Fruit fly (Drosophila melanogaster): ENCODE results near the gene CG32808.

The CG32808 gene

DNA sequence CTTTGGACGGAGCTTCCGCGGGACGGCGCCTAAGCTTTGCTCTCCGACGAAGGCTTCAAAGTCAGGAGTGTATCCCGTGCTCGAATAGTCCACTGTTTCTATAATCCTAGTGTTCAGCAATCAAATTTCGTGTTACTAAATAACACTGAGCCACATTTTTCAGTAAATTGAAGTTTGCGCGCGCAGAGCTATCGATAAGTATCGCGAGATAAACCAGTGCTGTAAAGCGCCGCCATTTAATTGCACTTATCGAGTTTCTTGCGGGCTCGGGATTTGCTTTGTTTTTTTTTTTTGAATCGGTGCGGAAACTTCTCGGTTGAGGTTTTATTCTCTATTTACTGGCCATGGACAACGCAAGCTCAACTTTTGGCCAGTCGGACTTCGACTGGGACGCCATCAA lies 7.2 kb upstream of the CG32808 start, which contains the start of the genes Rab27 and mei-38 (continued):
- no peak for TF ChIP-seq CG4360 (GFP tag; IDR thresholded peaks at IDR 0.05)
- TF ChIP-seq en (GFP tag; optimal IDR thresholded peaks at IDR 0.05) = no peak
- TF ChIP-seq ranshi (GFP tag; IDR thresholded peaks at IDR 0.05) = no peak
- TF ChIP-seq CG17328 (GFP tag; IDR thresholded peaks at IDR 0.05) = no peak
- peak; percentile 65 for TF ChIP-seq sens (GFP tag)
- no peak for TF ChIP-seq rib (GFP tag; IDR thresholded peaks at IDR 0.05)
- peak; percentile 53 for TF ChIP-seq zen (tag; optimal IDR thresholded peaks at IDR 0.05)
- peak; percentile 57; the same call in 1 of the 2 replicates for TF ChIP-seq slbo (GFP tag; IDR thresholded peaks at IDR 0.05)
- peak; percentile 54 for TF ChIP-seq her (GFP tag; optimal IDR thresholded peaks at IDR 0.05)
- no peak for TF ChIP-seq sens-2 (GFP tag; IDR thresholded peaks at IDR 0.05)
- peak; percentile 36; the same call in 1 of the 3 replicates for TF ChIP-seq CG11456 (GFP tag; IDR thresholded peaks at IDR 0.05)
- TF ChIP-seq Dll (GFP tag; IDR thresholded peaks at IDR 0.05; ENCODE audit: partially characterized antibody) = peak; percentile 71; the same call in 3 of the 4 replicates
- TF ChIP-seq zfh2 (GFP tag; optimal IDR thresholded peaks at IDR 0.05) = peak; percentile 53
- TF ChIP-seq caup (GFP tag; optimal IDR thresholded peaks at IDR 0.05; ENCODE audit: severe bottlenecking) = peak; percentile 22
- 0 out of 3 replicates have a peak, but pooled peaks have one; percentile 45 for TF ChIP-seq vnd (GFP tag; IDR thresholded peaks at IDR 0.05; ENCODE audit: partially characterized antibody)
- TF ChIP-seq CG2129 (GFP tag; IDR thresholded peaks at IDR 0.05; ENCODE audit: partially characterized antibody) = peak; percentile 37; the same call in 1 of the 2 replicates
- TF ChIP-seq MBD-R2 (GFP tag; IDR thresholded peaks at IDR 0.05) = peak; percentile 67
- no peak for TF ChIP-seq CG17802 (tag; optimal IDR thresholded peaks at IDR 0.05)
- peak; percentile 17 for TF ChIP-seq CG12155 (GFP tag; optimal IDR thresholded peaks at IDR 0.05)
- TF ChIP-seq CG18764 (GFP tag; optimal IDR thresholded peaks at IDR 0.05) = no peak
- no peak for TF ChIP-seq dmrt99B (tag; optimal IDR thresholded peaks at IDR 0.05)
- peak; percentile 52 for TF ChIP-seq CG3847 (GFP tag; IDR thresholded peaks at IDR 0.05)
- no peak for TF ChIP-seq so (GFP tag; IDR thresholded peaks at IDR 0.05)
- peak; percentile 60; the same call in 1 of the 2 replicates for TF ChIP-seq inv (GFP tag; IDR thresholded peaks at IDR 0.05; ENCODE audit: partially characterized antibody)
- peak; percentile 54 for TF ChIP-seq Ets97D (GFP tag; optimal IDR thresholded peaks at IDR 0.05)
- TF ChIP-seq B-H1 (GFP tag; IDR thresholded peaks at IDR 0.05) = no peak
- no peak for TF ChIP-seq seq (GFP tag; IDR thresholded peaks at IDR 0.05)
- 0 out of 3 replicates have a peak, but pooled peaks have one; percentile 48 for TF ChIP-seq ken (GFP tag; IDR thresholded peaks at IDR 0.05)
- peak; percentile 53; the same call in 1 of the 3 replicates for TF ChIP-seq CG7963 (GFP tag; IDR thresholded peaks at IDR 0.05; ENCODE audit: partially characterized antibody)
- TF ChIP-seq onecut (GFP tag; IDR thresholded peaks at IDR 0.05) = no peak
- TF ChIP-seq nerfin-2 (GFP tag; IDR thresholded peaks at IDR 0.05; ENCODE audit: partially characterized antibody) = 0 out of 2 replicates have a peak, but pooled peaks have one; percentile 29
- TF ChIP-seq Sin3A (optimal IDR thresholded peaks at IDR 0.05) = peak; percentile 59
- 0 out of 3 replicates have a peak, but pooled peaks have one; percentile 14 for TF ChIP-seq Dbx (GFP tag; IDR thresholded peaks at IDR 0.05)
- peak; percentile 3 for TF ChIP-seq fu2 (GFP tag; optimal IDR thresholded peaks at IDR 0.05)
- TF ChIP-seq CG13894 (tag; optimal IDR thresholded peaks at IDR 0.05) = no peak
- no peak for TF ChIP-seq CG10565 (GFP tag; optimal IDR thresholded peaks at IDR 0.05)
- TF ChIP-seq CG33557 (GFP tag; optimal IDR thresholded peaks at IDR 0.05) = no peak
- peak; percentile 12 for TF ChIP-seq CG4820 (GFP tag; optimal IDR thresholded peaks at IDR 0.05)
- peak; percentile 14 for TF ChIP-seq CG1647 (GFP tag; optimal IDR thresholded peaks at IDR 0.05)
- no peak for TF ChIP-seq Six4 (GFP tag; optimal IDR thresholded peaks at IDR 0.05)
- TF ChIP-seq ab (GFP tag; optimal IDR thresholded peaks at IDR 0.05) = no peak
- TF ChIP-seq CG13624 (GFP tag; optimal IDR thresholded peaks at IDR 0.05) = peak; percentile 39
- TF ChIP-seq Rfx (GFP tag; IDR thresholded peaks at IDR 0.05) = peak; percentile 64
- TF ChIP-seq CG32767 (GFP tag; IDR thresholded peaks at IDR 0.05) = 0 out of 2 replicates have a peak, but pooled peaks have one; percentile 27
- peak; percentile 32 for TF ChIP-seq CG9797 (GFP tag; optimal IDR thresholded peaks at IDR 0.05)
- no peak for TF ChIP-seq CG4707 (GFP tag; optimal IDR thresholded peaks at IDR 0.05)
- TF ChIP-seq kni (GFP tag; optimal IDR thresholded peaks at IDR 0.05) = no peak
- TF ChIP-seq chinmo (GFP tag; IDR thresholded peaks at IDR 0.05; ENCODE audit: partially characterized antibody) = 0 out of 4 replicates have a peak, but pooled peaks have one; percentile 61
- no peak for TF ChIP-seq gem (tag; optimal IDR thresholded peaks at IDR 0.05)
- TF ChIP-seq CG14441 (GFP tag; IDR thresholded peaks at IDR 0.05) = no peak
- TF ChIP-seq CG15514 (GFP tag; optimal IDR thresholded peaks at IDR 0.05) = peak; percentile 62
